Fruit fly (Drosophila melanogaster) whole organism, embryonic: ENCODE data around the gene Cht10.
A peak's percentile ranks its signal among the peaks of the same experiment; 100 is the strongest.

Source experiments
- Atf3 ChIP-seq: fragments of 200-800 bp; sonication (Bioruptor generic); optimal IDR thresholded peaks from 3 replicates; lab custom pipeline; 2016; ENCODE audit warnings: missing biosample characterization, missing genetic modification characterization
- BEAF-32 ChIP-seq: fragments of 200-800 bp; sonication (Bioruptor generic); optimal IDR thresholded peaks from 3 replicates; lab custom pipeline; 2017; ENCODE audit warnings: missing biosample characterization, missing genetic modification characterization, mild to moderate bottlenecking, moderate library complexity, missing genetic modification reagents
- C15 ChIP-seq: fragments of 200-800 bp; sonication (Bioruptor generic); IDR thresholded peaks from 3 replicates; pipeline ENCODE4 v1.3.6; 2022; ENCODE audit warnings: missing biosample characterization, missing genetic modification characterization
- CG10147 ChIP-seq: fragments of 200-800 bp; sonication (Bioruptor generic); optimal IDR thresholded peaks from 2 replicates; lab custom pipeline; 2019; ENCODE audit warnings: missing biosample characterization, mild to moderate bottlenecking, missing genetic modification characterization, moderate library complexity
- CG11247 ChIP-seq: fragments of 200-800 bp; sonication (Bioruptor generic); IDR thresholded peaks from 2 replicates; pipeline ENCODE4 v1.3.6; 2022; ENCODE audit warnings: missing biosample characterization, missing genetic modification characterization
- CG11695 ChIP-seq: fragments of 200-800 bp; sonication (Bioruptor generic); IDR thresholded peaks from 3 replicates; pipeline ENCODE4 v1.3.6; 2022; ENCODE audit warnings: missing biosample characterization, missing genetic modification characterization
- CG12104 ChIP-seq: fragments of 200-800 bp; sonication (Bioruptor generic); optimal IDR thresholded peaks from 3 replicates; lab custom pipeline; 2016; ENCODE audit warnings: missing biosample characterization, missing genetic modification characterization
- CG16779 ChIP-seq: fragments of 200-800 bp; sonication (Bioruptor generic); IDR thresholded peaks from 2 replicates; pipeline ENCODE4 v1.3.6; 2022; ENCODE audit warnings: missing biosample characterization, missing genetic modification characterization
- CG16815 ChIP-seq: fragments of 200-800 bp; sonication (Bioruptor generic); optimal IDR thresholded peaks from 3 replicates; lab custom pipeline; 2017; ENCODE audit warnings: missing biosample characterization, mild to moderate bottlenecking, missing genetic modification characterization
- CG17328 ChIP-seq: fragments of 200-800 bp; sonication (Bioruptor generic); IDR thresholded peaks from 2 replicates; pipeline ENCODE4 v1.3.6; 2022; ENCODE audit warnings: missing biosample characterization, missing genetic modification characterization
- CG18011 ChIP-seq: fragments of 200-800 bp; sonication (Bioruptor generic); optimal IDR thresholded peaks from 2 replicates; lab custom pipeline; 2017; ENCODE audit warnings: missing biosample characterization, missing genetic modification characterization, mild to moderate bottlenecking, moderate library complexity, missing genotype
- CG2116 ChIP-seq: fragments of 200-800 bp; sonication (Bioruptor generic); optimal IDR thresholded peaks from 3 replicates; lab custom pipeline; 2018; ENCODE audit warnings: missing biosample characterization, mild to moderate bottlenecking, missing genetic modification characterization
- CG31388 ChIP-seq: fragments of 200-800 bp; sonication (Bioruptor generic); optimal IDR thresholded peaks from 2 replicates; lab custom pipeline; 2016; ENCODE audit warnings: missing biosample characterization, missing genetic modification characterization
- CG3995 ChIP-seq: fragments of 200-800 bp; sonication (Bioruptor generic); optimal IDR thresholded peaks from 3 replicates; lab custom pipeline; 2016; ENCODE audit warnings: missing biosample characterization, missing genetic modification characterization
- CG4328 ChIP-seq: fragments of 200-800 bp; sonication (Bioruptor generic); optimal IDR thresholded peaks from 3 replicates; lab custom pipeline; 2017; ENCODE audit warnings: missing biosample characterization, missing genetic modification reagents, missing genetic modification characterization
- CG43689 ChIP-seq: fragments of 200-800 bp; sonication (Bioruptor generic); IDR thresholded peaks from 2 replicates; pipeline ENCODE4 v1.3.6; 2022; ENCODE audit warnings: missing biosample characterization, missing genetic modification characterization
- CG4404 ChIP-seq: fragments of 200-800 bp; sonication (Bioruptor generic); IDR thresholded peaks from 2 replicates; pipeline ENCODE4 v1.3.6; 2022; ENCODE audit warnings: missing biosample characterization, missing genetic modification characterization
- CG4617 ChIP-seq: fragments of 200-800 bp; sonication (Bioruptor generic); optimal IDR thresholded peaks from 3 replicates; lab custom pipeline; 2016; ENCODE audit warnings: missing biosample characterization, missing genetic modification characterization, borderline replicate concordance
- CG6272 ChIP-seq: fragments of 200-800 bp; sonication (Bioruptor generic); IDR thresholded peaks from 2 replicates; pipeline ENCODE4 v1.3.6; 2022; ENCODE audit warnings: missing biosample characterization, missing genetic modification characterization
- CG8089 ChIP-seq: fragments of 200-800 bp; sonication (Bioruptor generic); optimal IDR thresholded peaks from 3 replicates; lab custom pipeline; 2016; ENCODE audit warnings: missing biosample characterization, missing genetic modification characterization
- CG8765 ChIP-seq: fragments of 200-800 bp; sonication (Bioruptor generic); IDR thresholded peaks from 2 replicates; pipeline ENCODE4 v1.3.6; 2022; ENCODE audit warnings: missing biosample characterization, missing genetic modification characterization
- CG8924 ChIP-seq: fragments of 200-800 bp; optimal IDR thresholded peaks from 3 replicates; lab custom pipeline; 2019; ENCODE audit warnings: missing biosample characterization, mild to moderate bottlenecking, missing genetic modification characterization, moderate library complexity
- CG9609 ChIP-seq: fragments of 200-800 bp; sonication (Bioruptor generic); optimal IDR thresholded peaks from 3 replicates; lab custom pipeline; 2016; ENCODE audit warnings: missing biosample characterization, missing genetic modification characterization
- Dbx ChIP-seq: fragments of 200-800 bp; sonication (Bioruptor generic); IDR thresholded peaks from 3 replicates; pipeline ENCODE4 v1.3.6; 2022; ENCODE audit warnings: missing biosample characterization, missing genetic modification characterization
- Dip2 ChIP-seq: fragments of 200-800 bp; sonication (Bioruptor generic); IDR thresholded peaks from 2 replicates; pipeline ENCODE4 v1.3.6; 2022; ENCODE audit warnings: missing biosample characterization, missing genetic modification characterization
- HmgZ ChIP-seq: fragments of 200-800 bp; sonication (Bioruptor generic); optimal IDR thresholded peaks from 2 replicates; lab custom pipeline; 2018; ENCODE audit warnings: missing biosample characterization, mild to moderate bottlenecking, missing genetic modification characterization
- Hr3 ChIP-seq: fragments of 200-800 bp; sonication (Bioruptor generic); optimal IDR thresholded peaks from 3 replicates; lab custom pipeline; 2016; ENCODE audit warnings: missing biosample characterization, missing genetic modification characterization
- MTF-1 ChIP-seq: fragments of 200-800 bp; sonication (Bioruptor generic); optimal IDR thresholded peaks from 2 replicates; lab custom pipeline; 2018; ENCODE audit warnings: missing biosample characterization, mild to moderate bottlenecking, missing genetic modification characterization, borderline replicate concordance
- Med ChIP-seq: fragments of 200-800 bp; sonication (Bioruptor generic); peaks from one replicate; lab custom pipeline; 2016; ENCODE audit warnings: missing biosample characterization, missing genetic modification characterization, mild to moderate bottlenecking, inconsistent platforms, moderate library complexity
- NFAT ChIP-seq: fragments of 200-800 bp; sonication (Bioruptor generic); IDR thresholded peaks from 2 replicates; pipeline ENCODE4 v1.3.6; 2022; ENCODE audit warnings: missing biosample characterization, missing genetic modification characterization
- PHDP ChIP-seq: fragments of 200-800 bp; sonication (Bioruptor generic); optimal IDR thresholded peaks from 3 replicates; lab custom pipeline; 2018; ENCODE audit warnings: missing biosample characterization, mild to moderate bottlenecking, missing genetic modification characterization, moderate library complexity
- Poxn ChIP-seq: fragments of 200-800 bp; sonication (Bioruptor generic); IDR thresholded peaks from 2 replicates; pipeline ENCODE4 v1.3.6; 2022; ENCODE audit warnings: missing biosample characterization, missing genetic modification characterization
- Rfx ChIP-seq: fragments of 200-800 bp; sonication (Bioruptor generic); IDR thresholded peaks from 2 replicates; pipeline ENCODE4 v1.3.6; 2022; ENCODE audit warnings: missing biosample characterization, missing genetic modification characterization
- ab ChIP-seq: fragments of 200-800 bp; sonication (Bioruptor generic); optimal IDR thresholded peaks from 2 replicates; lab custom pipeline; 2016; ENCODE audit warnings: missing biosample characterization, missing genetic modification characterization
- amos ChIP-seq: fragments of 200-800 bp; sonication (Bioruptor generic); IDR thresholded peaks from 2 replicates; pipeline ENCODE4 v1.3.6; 2022; ENCODE audit warnings: missing biosample characterization, missing genetic modification characterization; ENCODE audit not compliant: partially characterized antibody
- ase ChIP-seq: fragments of 200-800 bp; sonication (Bioruptor generic); IDR thresholded peaks from 3 replicates; pipeline ENCODE4 v1.3.6; 2022; ENCODE audit warnings: missing biosample characterization, missing genetic modification characterization
- ash1 ChIP-seq: fragments of 200-800 bp; sonication (Bioruptor generic); optimal IDR thresholded peaks from 2 replicates; lab custom pipeline; 2018; ENCODE audit warnings: missing biosample characterization, mild to moderate bottlenecking, missing genetic modification characterization
- cas ChIP-seq: fragments of 200-800 bp; sonication (Bioruptor generic); IDR thresholded peaks from 2 replicates; pipeline ENCODE4 v1.3.6; 2022; ENCODE audit warnings: missing biosample characterization, missing genetic modification characterization
- dan ChIP-seq: fragments of 200-800 bp; sonication (Bioruptor generic); IDR thresholded peaks from 2 replicates; pipeline ENCODE4 v1.3.6; 2022; ENCODE audit warnings: missing biosample characterization, missing genetic modification characterization
- danr ChIP-seq: fragments of 200-800 bp; sonication (Bioruptor generic); IDR thresholded peaks from 2 replicates; pipeline ENCODE4 v1.3.6; 2022; ENCODE audit warnings: missing biosample characterization, missing genetic modification characterization
- ftz-f1 ChIP-seq: fragments of 200-800 bp; sonication (Bioruptor generic); optimal IDR thresholded peaks from 2 replicates; lab custom pipeline; 2016; ENCODE audit warnings: missing biosample characterization, missing genetic modification characterization
- gem ChIP-seq: fragments of 200-800 bp; sonication (Bioruptor generic); optimal IDR thresholded peaks from 2 replicates; lab custom pipeline; 2019; ENCODE audit warnings: missing biosample characterization, mild to moderate bottlenecking, missing genetic modification characterization, moderate library complexity
- gsb ChIP-seq: fragments of 200-800 bp; sonication (Bioruptor generic); IDR thresholded peaks from 2 replicates; pipeline ENCODE4 v1.3.6; 2022; ENCODE audit warnings: missing biosample characterization, missing genetic modification characterization
- gsb-n ChIP-seq: fragments of 200-800 bp; sonication (Bioruptor generic); optimal IDR thresholded peaks from 3 replicates; lab custom pipeline; 2018; ENCODE audit warnings: missing biosample characterization, mild to moderate bottlenecking, missing genetic modification characterization
- gt ChIP-seq: fragments of 200-800 bp; sonication (Bioruptor generic); IDR thresholded peaks from 2 replicates; pipeline ENCODE4 v1.3.6; 2022; ENCODE audit warnings: missing biosample characterization, missing genetic modification characterization
- kni ChIP-seq: fragments of 200-800 bp; sonication (Bioruptor generic); optimal IDR thresholded peaks from 3 replicates; lab custom pipeline; 2017; ENCODE audit warnings: mild to moderate bottlenecking, missing biosample characterization, missing genetic modification reagents, missing genetic modification characterization
- lov ChIP-seq, 2 experiments: fragments of 200-800 bp in 1 of 2; fragments of >200 bp in 1 of 2; sonication (Bioruptor generic) in 1 of 2; IDR thresholded peaks in 1 of 2; optimal IDR thresholded peaks in 1 of 2; 2 replicates in 1 of 2; 3 replicates in 1 of 2; pipeline versions ENCODE4 v1.3.6 to Lab custom; 2017 to 2022; ENCODE audit warnings: missing biosample characterization in 1 of 2, missing genetic modification characterization in 1 of 2
- otp ChIP-seq: fragments of 200-800 bp; sonication (Bioruptor generic); IDR thresholded peaks from 3 replicates; pipeline ENCODE4, ENCODE4 v1.3.6; 2022; ENCODE audit warnings: missing biosample characterization, missing genetic modification characterization
- pfk ChIP-seq: fragments of 200-800 bp; sonication (Bioruptor generic); optimal IDR thresholded peaks from 2 replicates; lab custom pipeline; 2018; ENCODE audit warnings: missing biosample characterization, mild to moderate bottlenecking, missing genetic modification characterization, moderate library complexity
- pho ChIP-seq: fragments of 200-800 bp; sonication (Bioruptor generic); optimal IDR thresholded peaks from 2 replicates; lab custom pipeline; 2016; ENCODE audit warnings: missing biosample characterization, missing genetic modification characterization
- sima ChIP-seq: fragments of 200-800 bp; sonication (Bioruptor generic); optimal IDR thresholded peaks from 2 replicates; lab custom pipeline; 2016; ENCODE audit warnings: missing biosample characterization, missing genetic modification characterization
- sisA ChIP-seq: fragments of 200-800 bp; sonication (Bioruptor generic); IDR thresholded peaks from 2 replicates; pipeline ENCODE4 v1.3.6; 2022; ENCODE audit warnings: missing biosample characterization, missing genetic modification characterization
- trem ChIP-seq: fragments of 200-800 bp; optimal IDR thresholded peaks from 3 replicates; lab custom pipeline; 2019; ENCODE audit warnings: missing biosample characterization, mild to moderate bottlenecking, missing genetic modification characterization, moderate library complexity

The Cht10 gene

dm6 chr2L:22981584-22981983 lies 44.1 kb downstream of the Cht10 start, which contains the start of gene cta (continued):
- TF ChIP-seq CG31388 (GFP tag; lab: Kevin White, UChicago) = no peak
- TF ChIP-seq ase (GFP tag; lab: Robert Waterston, UW) = no peak
- TF ChIP-seq gsb-n = no peak
- no peak for TF ChIP-seq cas (GFP tag; lab: Robert Waterston, UW)
- TF ChIP-seq Rfx (GFP tag; lab: Robert Waterston, UW) = no peak
- TF ChIP-seq CG16815 (GFP tag; lab: Kevin White, UChicago) = no peak
- no peak for TF ChIP-seq CG43689 (GFP tag; lab: Robert Waterston, UW)
- no peak for TF ChIP-seq Poxn
- TF ChIP-seq trem = no peak
- no peak for TF ChIP-seq CG8765 (GFP tag; lab: Robert Waterston, UW)
- TF ChIP-seq CG11247 (GFP tag; lab: Robert Waterston, UW) = no peak
- TF ChIP-seq Dip2 = no peak
- peak; percentile 14 for TF ChIP-seq CG2116
- TF ChIP-seq CG18011 (GFP tag; lab: Kevin White, UChicago) = no peak
- no peak for TF ChIP-seq CG4404 (GFP tag; lab: Robert Waterston, UW)
- TF ChIP-seq PHDP (tag; lab: Kevin White, UChicago) = no peak
- no peak for TF ChIP-seq NFAT (GFP tag; lab: Robert Waterston, UW)
- no peak for TF ChIP-seq CG10147 (GFP tag; lab: Kevin White, UChicago)
- no peak for TF ChIP-seq CG12104
- no peak for TF ChIP-seq otp (GFP tag; lab: Robert Waterston, UW)
- TF ChIP-seq Atf3 (GFP tag; lab: Kevin White, UChicago) = no peak
- TF ChIP-seq kni = no peak
- no peak for TF ChIP-seq gt
- TF ChIP-seq CG16779 = no peak
- TF ChIP-seq sima (GFP tag; lab: Kevin White, UChicago) = no peak
- TF ChIP-seq ab = no peak
- no peak for TF ChIP-seq Med
- no peak for TF ChIP-seq ftz-f1 (GFP tag; lab: Kevin White, UChicago)
- no peak for TF ChIP-seq CG9609 (GFP tag; lab: Kevin White, UChicago)
- TF ChIP-seq sisA (GFP tag; lab: Robert Waterston, UW) = no peak
- no peak for TF ChIP-seq amos (GFP tag; lab: Robert Waterston, UW)
- TF ChIP-seq CG4328 = no peak
- no peak for TF ChIP-seq pho (GFP tag; lab: Kevin White, UChicago)
- TF ChIP-seq Hr3 = peak; percentile 4
- TF ChIP-seq CG3995 (GFP tag; lab: Kevin White, UChicago) = peak; percentile 13
- no peak for TF ChIP-seq CG6272 (GFP tag; lab: Robert Waterston, UW)
- no peak for TF ChIP-seq C15 (GFP tag; lab: Robert Waterston, UW)
- peak; percentile 15 for TF ChIP-seq CG8089
- peak; percentile 30 for TF ChIP-seq BEAF-32 (GFP tag; lab: Kevin White, UChicago)
- no peak for TF ChIP-seq lov (optimal IDR thresholded peaks at IDR 0.05; lab: Kevin White, UChicago)
- TF ChIP-seq lov (GFP tag; IDR thresholded peaks at IDR 0.05; lab: Robert Waterston, UW) = no peak
- peak; percentile 67 for TF ChIP-seq pfk (GFP tag; lab: Kevin White, UChicago)
- TF ChIP-seq dan (GFP tag; lab: Robert Waterston, UW) = no peak
- TF ChIP-seq danr (GFP tag; lab: Robert Waterston, UW) = no peak
- TF ChIP-seq gem = peak; percentile 8
- TF ChIP-seq CG8924 (tag; lab: Kevin White, UChicago) = no peak
- peak; percentile 85 for TF ChIP-seq CG4617
- TF ChIP-seq CG11695 = no peak
- TF ChIP-seq MTF-1 (GFP tag; lab: Kevin White, UChicago) = no peak
- no peak for TF ChIP-seq Dbx
- TF ChIP-seq gsb (GFP tag; lab: Robert Waterston, UW) = no peak
- TF ChIP-seq HmgZ (tag; lab: Kevin White, UChicago) = no peak
- TF ChIP-seq CG17328 (GFP tag; lab: Robert Waterston, UW) = no peak
- TF ChIP-seq ash1 (GFP tag; lab: Kevin White, UChicago) = no peak
